Fruit fly (Drosophila melanogaster) whole organism, pupa: ENCODE measurements around the gene mRpS18B.

Experiments
- CG10348 ChIP-seq: fragments of 200-800 bp; sonication (Bioruptor generic); IDR thresholded peaks from 2 replicates; pipeline ENCODE4 v1.3.6; 2022; ENCODE audit warnings: missing biosample characterization, missing genetic modification characterization
- CG12605 ChIP-seq: fragments of 200-800 bp; sonication (Bioruptor generic); IDR thresholded peaks from 2 replicates; pipeline ENCODE4 v1.3.6; 2022; ENCODE audit warnings: missing biosample characterization, missing genetic modification characterization
- CG13204 ChIP-seq: fragments of 200-800 bp; sonication (Bioruptor generic); optimal IDR thresholded peaks from 2 replicates; lab custom pipeline; 2018; ENCODE audit warnings: missing biosample characterization, mild to moderate bottlenecking, missing genetic modification characterization, moderate library complexity
- CG14655 ChIP-seq: fragments of 200-800 bp; sonication (Bioruptor generic); optimal IDR thresholded peaks from 3 replicates; lab custom pipeline; 2017; ENCODE audit warnings: mild to moderate bottlenecking, missing biosample characterization, missing genetic modification reagents, missing genetic modification characterization
- CG15710 ChIP-seq: fragments of 200-800 bp; sonication (Bioruptor generic); optimal IDR thresholded peaks from 2 replicates; lab custom pipeline; 2018; ENCODE audit warnings: missing biosample characterization, mild to moderate bottlenecking, missing genetic modification characterization, moderate library complexity
- CG17806 ChIP-seq: fragments of 200-800 bp; sonication (Bioruptor generic); optimal IDR thresholded peaks from 2 replicates; lab custom pipeline; 2018; ENCODE audit warnings: missing biosample characterization, mild to moderate bottlenecking, missing genetic modification characterization, moderate library complexity
- CG32121 ChIP-seq: fragments of 200-800 bp; sonication (Bioruptor generic); IDR thresholded peaks from 2 replicates; pipeline ENCODE4 v1.3.6; 2022; ENCODE audit warnings: missing biosample characterization, missing genetic modification characterization
- CG34367 ChIP-seq: fragments of 200-800 bp; sonication (Bioruptor generic); optimal IDR thresholded peaks from 2 replicates; lab custom pipeline; 2018; ENCODE audit warnings: missing biosample characterization, mild to moderate bottlenecking, missing genetic modification characterization
- CG4496 ChIP-seq: fragments of 200-800 bp; sonication (Bioruptor generic); IDR thresholded peaks from 3 replicates; pipeline ENCODE4 v1.3.6; 2022; ENCODE audit warnings: missing biosample characterization, missing genetic modification characterization
- CG8159 ChIP-seq: fragments of 200-800 bp; sonication (Bioruptor generic); optimal IDR thresholded peaks from 3 replicates; lab custom pipeline; 2018; ENCODE audit warnings: missing biosample characterization, mild to moderate bottlenecking, missing genetic modification characterization, moderate library complexity
- CG8301 ChIP-seq: fragments of 200-800 bp; sonication (Bioruptor generic); optimal IDR thresholded peaks from 2 replicates; lab custom pipeline; 2018; ENCODE audit warnings: missing biosample characterization, mild to moderate bottlenecking, missing genetic modification characterization
- CG9948 ChIP-seq: fragments of 200-800 bp; sonication (Bioruptor generic); optimal IDR thresholded peaks from 2 replicates; lab custom pipeline; 2018; ENCODE audit warnings: missing biosample characterization, mild to moderate bottlenecking, missing genetic modification characterization, moderate library complexity
- D1 ChIP-seq: fragments of 200-800 bp; sonication (Bioruptor generic); optimal IDR thresholded peaks from 2 replicates; lab custom pipeline; 2018; ENCODE audit warnings: missing biosample characterization, mild to moderate bottlenecking, missing genetic modification characterization, moderate library complexity
- EcR ChIP-seq: fragments of 200-800 bp; sonication (Bioruptor generic); optimal IDR thresholded peaks from 3 replicates; lab custom pipeline; 2019; ENCODE audit warnings: missing biosample characterization, missing genetic modification characterization, mild to moderate bottlenecking, moderate library complexity, missing genetic modification reagents
- Ets98B ChIP-seq: fragments of 200-800 bp; sonication (Bioruptor generic); IDR thresholded peaks from 2 replicates; pipeline ENCODE4 v1.3.6; 2022; ENCODE audit warnings: missing biosample characterization, missing genetic modification characterization
- Pif1A ChIP-seq: fragments of 200-800 bp; sonication (Bioruptor generic); optimal IDR thresholded peaks from 3 replicates; lab custom pipeline; 2016; ENCODE audit warnings: missing biosample characterization, missing genetic modification characterization
- Pif1B ChIP-seq: fragments of 200-800 bp; sonication (Bioruptor generic); optimal IDR thresholded peaks from 3 replicates; lab custom pipeline; 2016; ENCODE audit warnings: missing biosample characterization, missing genetic modification characterization
- Snoo ChIP-seq: fragments of 200-800 bp; sonication (Bioruptor generic); optimal IDR thresholded peaks from 3 replicates; lab custom pipeline; 2017; ENCODE audit warnings: missing biosample characterization, mild to moderate bottlenecking, missing genetic modification characterization, inconsistent platforms
- fd96Ca ChIP-seq: fragments of 200-800 bp; sonication (Bioruptor generic); IDR thresholded peaks from 3 replicates; pipeline ENCODE4 v1.3.6; 2022; ENCODE audit warnings: missing biosample characterization, missing genetic modification characterization
- gl ChIP-seq: fragments of 200-800 bp; sonication (Bioruptor generic); optimal IDR thresholded peaks from 2 replicates; lab custom pipeline; 2018; ENCODE audit warnings: missing biosample characterization, mild to moderate bottlenecking, missing genetic modification characterization
- rn ChIP-seq: fragments of 200-800 bp; sonication (Bioruptor generic); IDR thresholded peaks from 2 replicates; pipeline ENCODE4 v1.3.6; 2022; ENCODE audit warnings: missing biosample characterization, missing genetic modification characterization

The mRpS18B gene

dm6 chr2L:20097105-20097631, at the start of gene mRpS18B, which contains the start of gene Kua:
mRpS18B (minus strand) TSS chr2L:20097253.
Kua (plus strand) TSS chr2L:20097581.
- TF ChIP-seq CG8301 (tag; lab: Kevin White, UChicago) (peak; percentile 28), CG32121 (GFP tag; lab: Robert Waterston, UW) (no peak), Snoo (tag; lab: Kevin White, UChicago) (no peak), fd96Ca (no peak), D1 (tag; lab: Kevin White, UChicago) (peak; percentile 61), CG14655 (GFP tag; lab: Kevin White, UChicago) (peak; percentile 41), Ets98B (GFP tag; lab: Robert Waterston, UW) (peak; percentile 46), CG17806 (tag; lab: Kevin White, UChicago) (peak; percentile 39), CG12605 (GFP tag; lab: Robert Waterston, UW) (no peak), CG8159 (tag; lab: Kevin White, UChicago) (peak; percentile 55), CG15710 (tag; lab: Kevin White, UChicago) (peak; percentile 38), CG4496 (peak; percentile 41; the same call in 1 of the 3 replicates)

DNA sequence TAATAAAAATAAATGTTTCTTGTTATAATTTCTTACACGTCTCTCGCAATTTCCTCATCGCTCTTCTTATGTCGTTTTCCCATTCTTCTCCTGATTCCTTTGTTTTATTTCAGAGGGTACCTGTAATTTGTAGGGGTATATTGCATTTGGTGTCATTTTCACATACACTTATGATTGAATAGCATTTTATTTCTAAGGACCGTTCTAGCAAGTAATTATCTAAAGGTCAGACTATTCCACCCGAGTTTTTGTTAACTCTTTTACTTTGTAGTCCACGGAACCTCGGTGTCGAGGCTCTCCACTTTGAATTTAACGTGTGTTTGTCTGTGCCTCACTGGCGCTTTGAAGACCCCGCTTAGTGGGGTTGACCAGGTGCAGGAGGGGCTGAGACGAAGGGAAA, 49.2 kb upstream of the mRpS18B start:
- TF ChIP-seq CG17806 (tag; lab: Kevin White, UChicago) (peak; percentile 49), CG8301 (tag; lab: Kevin White, UChicago) (peak; percentile 5), CG34367 (tag; lab: Kevin White, UChicago) (peak; percentile 58), CG9948 (tag; lab: Kevin White, UChicago) (peak; percentile 45), gl (peak; percentile 2), EcR (GFP tag; lab: Kevin White, UChicago) (no peak), CG14655 (GFP tag; lab: Kevin White, UChicago) (peak; percentile 27), CG8159 (tag; lab: Kevin White, UChicago) (peak; percentile 64), CG15710 (tag; lab: Kevin White, UChicago) (peak; percentile 70), Pif1B (GFP tag; lab: Kevin White, UChicago) (peak; percentile 20), CG12605 (GFP tag; lab: Robert Waterston, UW) (no peak), Pif1A (GFP tag; lab: Kevin White, UChicago) (peak; percentile 48), CG4496 (no peak)

dm6 chr2L:20134823-20135222, 37.8 kb upstream of the mRpS18B start, which contains the start of gene CG10651:
CG10651 (minus strand) TSS chr2L:20134923.
- TF ChIP-seq CG12605 (GFP tag; lab: Robert Waterston, UW) (no peak), rn (GFP tag; lab: Robert Waterston, UW) (no peak), CG10348 (GFP tag; lab: Robert Waterston, UW) (no peak), Snoo (tag; lab: Kevin White, UChicago) (no peak), CG15710 (tag; lab: Kevin White, UChicago) (no peak), CG9948 (tag; lab: Kevin White, UChicago) (no peak), CG17806 (tag; lab: Kevin White, UChicago) (no peak), CG8159 (tag; lab: Kevin White, UChicago) (no peak), CG8301 (tag; lab: Kevin White, UChicago) (no peak), EcR (GFP tag; lab: Kevin White, UChicago) (no peak), CG32121 (GFP tag; lab: Robert Waterston, UW) (no peak), CG4496 (no peak), CG34367 (tag; lab: Kevin White, UChicago) (no peak), fd96Ca (no peak)

DNA sequence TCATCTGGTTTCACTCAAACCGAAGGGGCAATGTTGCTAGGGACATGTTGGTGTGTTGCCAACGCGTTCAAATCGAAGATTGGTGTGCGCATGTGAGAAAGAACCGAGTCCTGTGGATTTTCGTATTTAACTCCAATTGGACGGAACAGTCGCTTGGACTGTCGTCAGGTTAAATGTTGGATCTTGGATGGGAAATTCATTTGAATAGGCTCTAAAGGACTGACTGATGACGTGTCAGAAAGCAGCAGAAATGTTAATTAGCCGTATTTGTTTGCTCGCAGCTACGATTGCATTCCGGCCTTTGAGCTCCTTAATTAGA, 24.1 kb upstream of the mRpS18B start:
- TF ChIP-seq fd96Ca (no peak), CG12605 (GFP tag; lab: Robert Waterston, UW) (no peak), rn (GFP tag; lab: Robert Waterston, UW) (no peak), CG9948 (tag; lab: Kevin White, UChicago) (no peak), D1 (tag; lab: Kevin White, UChicago) (no peak), CG17806 (tag; lab: Kevin White, UChicago) (no peak), Ets98B (GFP tag; lab: Robert Waterston, UW) (no peak), CG13204 (no peak), CG8159 (tag; lab: Kevin White, UChicago) (no peak), CG32121 (GFP tag; lab: Robert Waterston, UW) (no peak), CG10348 (GFP tag; lab: Robert Waterston, UW) (no peak), Snoo (tag; lab: Kevin White, UChicago) (no peak), Pif1A (GFP tag; lab: Kevin White, UChicago) (no peak), EcR (GFP tag; lab: Kevin White, UChicago) (no peak)

dm6 chr2L:20120388-20121232, 23.6 kb upstream of the mRpS18B start:
- TF ChIP-seq EcR (GFP tag; lab: Kevin White, UChicago) (no peak), CG10348 (GFP tag; lab: Robert Waterston, UW) (no peak), CG34367 (tag; lab: Kevin White, UChicago) (peak; percentile 48), CG12605 (GFP tag; lab: Robert Waterston, UW) (peak; percentile 38), gl (peak; percentile 9), Pif1B (GFP tag; lab: Kevin White, UChicago) (peak; percentile 55), Ets98B (GFP tag; lab: Robert Waterston, UW) (no peak; the same call in 1 of the 2 replicates), CG9948 (tag; lab: Kevin White, UChicago) (peak; percentile 57), CG14655 (GFP tag; lab: Kevin White, UChicago) (peak; percentile 74), CG8301 (tag; lab: Kevin White, UChicago) (peak; percentile 70), CG4496 (no peak; the same call in 1 of the 3 replicates), fd96Ca (peak; percentile 51; the same call in 2 of the 3 replicates), CG8159 (tag; lab: Kevin White, UChicago) (peak; percentile 66), CG13204 (no peak), CG32121 (GFP tag; lab: Robert Waterston, UW) (peak; percentile 50; the same call in 1 of the 2 replicates), CG15710 (tag; lab: Kevin White, UChicago) (peak; percentile 68), D1 (tag; lab: Kevin White, UChicago) (no peak), CG17806 (tag; lab: Kevin White, UChicago) (peak; percentile 44), Pif1A (GFP tag; lab: Kevin White, UChicago) (no peak), rn (GFP tag; lab: Robert Waterston, UW) (peak; percentile 61), Snoo (tag; lab: Kevin White, UChicago) (peak; percentile 32)
- TF ChIP-seq, all 21 proteins: peak for 14
